Worm (Caenorhabditis elegans): ENCODE measurements around the gene C29E4.15.

The C29E4.15 gene

ce11 chrIII:7973968-7974607 lies 21.7 kb downstream of the C29E4.15 start:
- TF ChIP-seq atf-7 (tag; optimal IDR thresholded peaks at IDR 0.05) (no peak), fkh-3 (tag; optimal IDR thresholded peaks at IDR 0.05) (no peak), gei-17 (GFP tag; optimal IDR thresholded peaks at IDR 0.05) (no peak), mes-4 (tag; optimal IDR thresholded peaks at IDR 0.05) (no peak), egrh-3 (GFP tag; IDR thresholded peaks at IDR 0.05) (no peak), egl-18 (GFP tag; IDR thresholded peaks at IDR 0.05) (no peak), sdz-38 (tag; optimal IDR thresholded peaks at IDR 0.05) (no peak), lsl-1 (GFP tag; optimal IDR thresholded peaks at IDR 0.05) (peak; percentile 6), snpc-1.3 (tag; optimal IDR thresholded peaks at IDR 0.05; ENCODE audit: insufficient read depth) (no peak), cebp-1 (GFP tag; IDR thresholded peaks at IDR 0.05) (no peak), cebp-1 (tag; optimal IDR thresholded peaks at IDR 0.05) (peak; percentile 44), dpl-1 (GFP tag; optimal IDR thresholded peaks at IDR 0.05) (no peak), nhr-80 (tag; optimal IDR thresholded peaks at IDR 0.05) (peak; percentile 26), zfh-2 (GFP tag; conservative IDR thresholded peaks at IDR 0.05) (no peak), xnd-1 (tag; optimal IDR thresholded peaks at IDR 0.05) (no peak), nfyb-1 (GFP tag; IDR thresholded peaks at IDR 0.05) (peak; percentile 40; the same call in 1 of the 2 replicates), rcor-1 (GFP tag; IDR thresholded peaks at IDR 0.05) (no peak), F49E8.2 (tag; optimal IDR thresholded peaks at IDR 0.05; ENCODE audit: insufficient read depth) (no peak), ceh-79 (tag; optimal IDR thresholded peaks at IDR 0.05) (no peak), lag-1 (GFP tag; IDR thresholded peaks at IDR 0.05) (no peak), ceh-40 (GFP tag; IDR thresholded peaks at IDR 0.05) (no peak), nfya-1 (tag; optimal IDR thresholded peaks at IDR 0.05; ENCODE audit: borderline replicate concordance, insufficient read depth) (no peak), aptf-3 (GFP tag; IDR thresholded peaks at IDR 0.05) (no peak), B0035.1 (tag; optimal IDR thresholded peaks at IDR 0.05) (no peak), ama-1 (optimal IDR thresholded peaks at IDR 0.05) (no peak), ama-1 (GFP tag; optimal IDR thresholded peaks at IDR 0.05) (no peak), ekl-4 (GFP tag; IDR thresholded peaks at IDR 0.05) (no peak), madf-8 (GFP tag; conservative IDR thresholded peaks at IDR 0.05) (no peak), tlf-1 (GFP tag; optimal IDR thresholded peaks at IDR 0.05) (peak; percentile 10), hrde-1 (tag; optimal IDR thresholded peaks at IDR 0.05; ENCODE audit: borderline replicate concordance) (no peak), ets-4 (GFP tag; optimal IDR thresholded peaks at IDR 0.05) (peak; percentile 61), ceh-91 (GFP tag; IDR thresholded peaks at IDR 0.05) (no peak), mcd-1 (GFP tag; IDR thresholded peaks at IDR 0.05) (peak; percentile 15; the same call in 1 of the 2 replicates), ztf-25 (GFP tag; IDR thresholded peaks at IDR 0.05) (no peak), dpff-1 (tag; optimal IDR thresholded peaks at IDR 0.05) (no peak), Y79H2A.3 (GFP tag; conservative IDR thresholded peaks at IDR 0.05) (no peak), hlh-12 (tag; optimal IDR thresholded peaks at IDR 0.05) (no peak), ceh-100 (GFP tag; IDR thresholded peaks at IDR 0.05) (no peak), lin-54 (GFP tag; optimal IDR thresholded peaks at IDR 0.05) (no peak), sea-2 (GFP tag; IDR thresholded peaks at IDR 0.05) (no peak), ceh-27 (GFP tag; optimal IDR thresholded peaks at IDR 0.05) (no peak), mel-28 (tag; optimal IDR thresholded peaks at IDR 0.05; ENCODE audit: borderline replicate concordance) (no peak), snpc-1.1 (tag; optimal IDR thresholded peaks at IDR 0.05; ENCODE audit: insufficient read depth) (no peak), tbp1 (GFP tag; optimal IDR thresholded peaks at IDR 0.05) (no peak), attf-3 (GFP tag; conservative IDR thresholded peaks at IDR 0.05) (no peak), efl-1 (GFP tag; optimal IDR thresholded peaks at IDR 0.05) (no peak), F33H1.4 (GFP tag; IDR thresholded peaks at IDR 0.05) (no peak), Y53G8AR.9 (GFP tag; conservative IDR thresholded peaks at IDR 0.05) (no peak), T26A5.8 (tag; optimal IDR thresholded peaks at IDR 0.05) (no peak)
